Fruit fly (Drosophila melanogaster): Measurements from ENCODE around the gene CG6527.

DNA sequence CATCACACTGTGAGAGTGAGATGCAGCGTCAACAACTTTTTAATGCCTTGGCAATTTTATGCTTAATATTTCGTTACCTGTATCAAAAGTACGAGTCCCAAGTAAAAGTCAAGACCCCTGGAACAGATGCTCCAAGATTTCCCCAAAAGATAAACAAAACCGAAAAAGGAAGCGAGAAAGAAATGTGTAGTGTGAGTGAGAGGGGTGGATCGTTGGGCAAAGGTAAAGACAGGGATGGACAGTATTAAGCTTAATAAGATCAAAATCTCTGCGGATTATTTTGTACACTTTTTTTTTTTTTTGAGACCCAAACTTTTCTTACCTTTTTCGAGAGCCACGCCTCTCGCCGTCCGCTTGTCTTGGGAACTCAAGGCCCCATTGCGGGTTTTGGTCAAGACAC is 23.8 kb downstream of the CG6527 start:
- TF ChIP-seq Sox102F (GFP tag; optimal IDR thresholded peaks at IDR 0.05), result no peak
- TF ChIP-seq CG6792 (GFP tag; optimal IDR thresholded peaks at IDR 0.05), result no peak

Measured in whole organism, prepupa.